Worm (Caenorhabditis elegans): ENCODE results near the gene Y69F12A.1.

Y69F12A.1 gene

ce11 chrIII:7498346-7498745, 41.6 kb downstream of the Y69F12A.1 start:
- TF ChIP-seq efl-1 (GFP tag; optimal IDR thresholded peaks at IDR 0.05), result peak; percentile 87
- no peak for TF ChIP-seq tbx-9 (tag; optimal IDR thresholded peaks at IDR 0.05; ENCODE audit: borderline replicate concordance)
- peak; percentile 77 for TF ChIP-seq K11D2.4 (GFP tag; IDR thresholded peaks at IDR 0.05)
- peak; percentile 8 for TF ChIP-seq unc-62 (GFP tag; optimal IDR thresholded peaks at IDR 0.05)
- TF ChIP-seq ztf-26 (tag; optimal IDR thresholded peaks at IDR 0.05), result peak; percentile 52
- peak; percentile 24 for TF ChIP-seq ztf-22 (GFP tag; optimal IDR thresholded peaks at IDR 0.05)
- no peak for TF ChIP-seq cebp-1 (GFP tag; IDR thresholded peaks at IDR 0.05)
- peak; percentile 81 for TF ChIP-seq cebp-1 (tag; optimal IDR thresholded peaks at IDR 0.05)
- no peak for TF ChIP-seq hrde-1 (tag; optimal IDR thresholded peaks at IDR 0.05; ENCODE audit: borderline replicate concordance)
- TF ChIP-seq hmg-1.2 (GFP tag; IDR thresholded peaks at IDR 0.05), result peak; percentile 87
- TF ChIP-seq F49E8.2 (tag; optimal IDR thresholded peaks at IDR 0.05; ENCODE audit: insufficient read depth), result peak; percentile 27
- peak; percentile 57; the same call in 1 of the 2 replicates for TF ChIP-seq D2030.7 (GFP tag; IDR thresholded peaks at IDR 0.05)
- peak; percentile 72; the same call in 1 of the 2 replicates for TF ChIP-seq madf-3 (GFP tag; IDR thresholded peaks at IDR 0.05)
- TF ChIP-seq nhr-179 (tag; optimal IDR thresholded peaks at IDR 0.05), result no peak
- peak; percentile 66 for TF ChIP-seq chd-7 (tag; optimal IDR thresholded peaks at IDR 0.05)
- TF ChIP-seq tlf-1 (GFP tag; optimal IDR thresholded peaks at IDR 0.05), result peak; percentile 41
- TF ChIP-seq nfya-2 (GFP tag; IDR thresholded peaks at IDR 0.05), result no peak
- no peak for TF ChIP-seq mes-4 (tag; optimal IDR thresholded peaks at IDR 0.05)
- peak; percentile 28 for TF ChIP-seq somi-1 (GFP tag; optimal IDR thresholded peaks at IDR 0.05)
- TF ChIP-seq F39B2.1 (GFP tag; IDR thresholded peaks at IDR 0.05), result no peak
- TF ChIP-seq nhr-80 (tag; optimal IDR thresholded peaks at IDR 0.05), result peak; percentile 99
- TF ChIP-seq rcor-1 (GFP tag; IDR thresholded peaks at IDR 0.05), result peak; percentile 75
- peak; percentile 61; the same call in 1 of the 2 replicates for TF ChIP-seq B0336.3 (GFP tag; IDR thresholded peaks at IDR 0.05)
- no peak for TF ChIP-seq F57C9.4 (tag; optimal IDR thresholded peaks at IDR 0.05)
- TF ChIP-seq lin-40 (tag; optimal IDR thresholded peaks at IDR 0.05), result peak; percentile 74
- TF ChIP-seq rpc-1 (optimal IDR thresholded peaks at IDR 0.05), result no peak
- no peak for TF ChIP-seq rpc-1 (tag; optimal IDR thresholded peaks at IDR 0.05)
- TF ChIP-seq F23B12.7 (tag; optimal IDR thresholded peaks at IDR 0.05; ENCODE audit: insufficient read depth), result peak; percentile 77
- TF ChIP-seq lsl-1 (GFP tag; optimal IDR thresholded peaks at IDR 0.05), result peak; percentile 3
- TF ChIP-seq madf-10 (tag; optimal IDR thresholded peaks at IDR 0.05), result peak; percentile 84
- TF ChIP-seq lsy-27 (tag; optimal IDR thresholded peaks at IDR 0.05; ENCODE audit: borderline replicate concordance, insufficient read depth), result no peak
- no peak for TF ChIP-seq zim-3 (tag; optimal IDR thresholded peaks at IDR 0.05)
- TF ChIP-seq tbp1 (GFP tag; optimal IDR thresholded peaks at IDR 0.05), result peak; percentile 56
- no peak for TF ChIP-seq B0035.1 (tag; optimal IDR thresholded peaks at IDR 0.05)
- TF ChIP-seq akir-1 (GFP tag; optimal IDR thresholded peaks at IDR 0.05), result peak; percentile 12
- peak; percentile 66; the same call in 1 of the 2 replicates for TF ChIP-seq Y53G8AR.9 (GFP tag; conservative IDR thresholded peaks at IDR 0.05)
- TF ChIP-seq ztf-18 (tag; optimal IDR thresholded peaks at IDR 0.05), result peak; percentile 91
- peak; percentile 74 for TF ChIP-seq nhr-90 (tag; optimal IDR thresholded peaks at IDR 0.05)
- TF ChIP-seq unc-130 (GFP tag; optimal IDR thresholded peaks at IDR 0.05), result peak; percentile 30
- TF ChIP-seq lir-1 (GFP tag; conservative IDR thresholded peaks at IDR 0.05), result peak; percentile 62; the same call in 1 of the 2 replicates
- peak; percentile 9 for TF ChIP-seq snpc-3.4 (tag; optimal IDR thresholded peaks at IDR 0.05)
- peak; percentile 93 for TF ChIP-seq attf-5 (GFP tag; optimal IDR thresholded peaks at IDR 0.05)
- TF ChIP-seq bed-1 (GFP tag; IDR thresholded peaks at IDR 0.05), result no peak
- no peak for TF ChIP-seq F55B11.4 (tag; optimal IDR thresholded peaks at IDR 0.05; ENCODE audit: borderline replicate concordance, insufficient read depth)
- peak; percentile 80 to 94 (median 89) for TF ChIP-seq lin-35 (GFP tag; optimal IDR thresholded peaks at IDR 0.05)
- TF ChIP-seq T07F8.4 (tag; optimal IDR thresholded peaks at IDR 0.05), result no peak
- TF ChIP-seq gei-17 (GFP tag; optimal IDR thresholded peaks at IDR 0.05), result no peak
- TF ChIP-seq zfh-2 (GFP tag; conservative IDR thresholded peaks at IDR 0.05), result peak; percentile 87

Data from whole organism, young adult.